Worm (Caenorhabditis elegans) whole organism, L4 larva: ENCODE results near the gene C23H5.11.
"Not testable (repeated sequence)": the region's sequence is repeated elsewhere in the genome, so short reads cannot be mapped to it uniquely, and the experiment has no call there.

Source experiments
- Y48G9A.11 ChIP-seq: fragments of 200-800 bp; sonication (Bioruptor generic); IDR thresholded peaks from 2 replicates; pipeline ENCODE4 v1.3.6; 2022; ENCODE audit warnings: missing genetic modification reagents, missing genetic modification characterization, missing compliant biosample characterization
- aha-1 ChIP-seq: fragments of 150-350 bp; peaks from one replicate; lab custom pipeline; 2014; ENCODE audit warnings: missing biosample characterization, missing genetic modification characterization
- aly-2 ChIP-seq: sonication (generic microtip); optimal IDR thresholded peaks from 2 replicates; lab custom pipeline; 2018; ENCODE audit warnings: missing biosample characterization, missing genetic modification characterization
- ama-1 ChIP-seq: fragments of 150-350 bp; optimal IDR thresholded peaks from 2 replicates; lab custom pipeline; 2014; ENCODE audit warnings: inconsistent platforms, mixed read lengths
- ceh-44 ChIP-seq: fragments of 200-800 bp; sonication (Bioruptor generic); IDR thresholded peaks from 2 replicates; pipeline ENCODE4 v1.3.6; 2022; ENCODE audit warnings: missing genetic modification reagents, missing genetic modification characterization, missing compliant biosample characterization
- ceh-82 ChIP-seq: sonication (generic microtip); optimal IDR thresholded peaks from 2 replicates; lab custom pipeline; 2017; ENCODE audit warnings: missing biosample characterization, missing genetic modification characterization
- ces-1 ChIP-seq: fragments of 150-350 bp; sonication (generic microtip); optimal IDR thresholded peaks from 4 replicates; lab custom pipeline; 2014; ENCODE audit warnings: missing biosample characterization, missing genetic modification reagents, missing genetic modification characterization
- ctbp-1 ChIP-seq: fragments of 200-800 bp; sonication (Bioruptor generic); IDR thresholded peaks from 2 replicates; pipeline ENCODE4 v1.3.6; 2022; ENCODE audit warnings: missing genetic modification reagents, missing genetic modification characterization, missing compliant biosample characterization
- daf-8 ChIP-seq: fragments of 200-800 bp; sonication (Bioruptor generic); IDR thresholded peaks from 2 replicates; pipeline ENCODE4 v1.3.6; 2022; ENCODE audit warnings: missing genetic modification characterization, missing compliant biosample characterization
- dmd-6 ChIP-seq: fragments of 200-800 bp; sonication (Bioruptor generic); IDR thresholded peaks from 2 replicates; pipeline ENCODE4 v1.3.6; 2022; ENCODE audit warnings: missing genetic modification reagents, missing genetic modification characterization, missing compliant biosample characterization
- dve-1 ChIP-seq: sonication (generic microtip); optimal IDR thresholded peaks from 2 replicates; lab custom pipeline; 2017; ENCODE audit warnings: antibody characterized with exemption, mild to moderate bottlenecking, missing genetic modification characterization, missing compliant biosample characterization; ENCODE audit not compliant: insufficient read depth
- egl-27 ChIP-seq: sonication (generic microtip); optimal IDR thresholded peaks from 3 replicates; lab custom pipeline; 2017; ENCODE audit warnings: missing biosample characterization, missing genetic modification reagents, missing genetic modification characterization
- fkh-10 ChIP-seq: fragments of 150-350 bp; optimal IDR thresholded peaks from 2 replicates; lab custom pipeline; 2014; ENCODE audit warnings: missing biosample characterization, missing genetic modification reagents, missing genetic modification characterization
- hlh-30 ChIP-seq: sonication (generic microtip); optimal IDR thresholded peaks from 2 replicates; lab custom pipeline; 2017; ENCODE audit warnings: antibody characterized with exemption, mild to moderate bottlenecking, missing genetic modification characterization, missing compliant biosample characterization; ENCODE audit not compliant: insufficient read depth
- hmg-1.1 ChIP-seq: fragments of 200-800 bp; sonication (Bioruptor generic); IDR thresholded peaks from 2 replicates; pipeline ENCODE4 v1.3.6; 2022; ENCODE audit warnings: missing genetic modification reagents, missing genetic modification characterization, missing compliant biosample characterization
- jun-1 ChIP-seq: fragments of 150-350 bp; optimal IDR thresholded peaks from 2 replicates; lab custom pipeline; 2014; ENCODE audit warnings: missing biosample characterization, missing genetic modification reagents, missing genetic modification characterization
- lin-15B ChIP-seq: fragments of 150-350 bp; sonication (generic microtip); optimal IDR thresholded peaks from 3 replicates; lab custom pipeline; 2014; ENCODE audit warnings: missing biosample characterization, missing genetic modification characterization
- lin-29 ChIP-seq: fragments of 200-800 bp; sonication (Bioruptor generic); IDR thresholded peaks from 2 replicates; pipeline ENCODE4 v1.3.6; 2022; ENCODE audit warnings: missing genetic modification reagents, missing genetic modification characterization, missing compliant biosample characterization
- lsy-2 ChIP-seq, 2 experiments: fragments of 150-350 bp in 1 of 2; sonication (generic microtip) in 1 of 2; optimal IDR thresholded peaks; 2 replicates each; lab custom pipeline; 2014 to 2017; ENCODE audit warnings: missing biosample characterization in 2 of 2, missing genetic modification characterization in 2 of 2
- madf-5 ChIP-seq, 2 experiments: fragments of 200-800 bp; sonication (Bioruptor generic); IDR thresholded peaks; 2 replicates each; pipeline ENCODE4 v1.3.6; 2022; ENCODE audit warnings: missing compliant biosample characterization in 2 of 2, missing genetic modification characterization in 2 of 2
- madf-9 ChIP-seq: fragments of 200-800 bp; sonication (Bioruptor generic); conservative IDR thresholded peaks from 2 replicates; pipeline ENCODE4 v1.3.6; 2022; ENCODE audit warnings: missing genetic modification reagents, missing genetic modification characterization, missing compliant biosample characterization
- mdl-1 ChIP-seq, 2 experiments: fragments of 150-350 bp in 1 of 2; sonication (generic microtip) in 1 of 2; optimal IDR thresholded peaks; 2 replicates each; lab custom pipeline; 2014 to 2017; ENCODE audit warnings: missing biosample characterization in 2 of 2, missing genetic modification characterization in 2 of 2
- mdt-29 ChIP-seq: fragments of 200-800 bp; sonication (Bioruptor generic); IDR thresholded peaks from 2 replicates; pipeline ENCODE4 v1.3.6; 2022; ENCODE audit warnings: missing genetic modification reagents, missing genetic modification characterization, missing compliant biosample characterization
- mes-2 ChIP-seq: sonication (generic microtip); optimal IDR thresholded peaks from 2 replicates; lab custom pipeline; 2016; ENCODE audit warnings: missing genotype, mild to moderate bottlenecking, missing genetic modification characterization, missing compliant biosample characterization; ENCODE audit not compliant: poor library complexity, severe bottlenecking
- nhr-10 ChIP-seq: fragments of 150-350 bp; optimal IDR thresholded peaks from 2 replicates; lab custom pipeline; 2014; ENCODE audit warnings: missing biosample characterization, missing genetic modification characterization
- nhr-102 ChIP-seq: sonication (generic microtip); optimal IDR thresholded peaks from 2 replicates; lab custom pipeline; 2016; ENCODE audit warnings: mild to moderate bottlenecking, missing genetic modification characterization, moderate library complexity, missing compliant biosample characterization
- nhr-111 ChIP-seq: fragments of 200-800 bp; sonication (Bioruptor generic); optimal IDR thresholded peaks from 2 replicates; lab custom pipeline; 2018; ENCODE audit warnings: mild to moderate bottlenecking, missing genetic modification characterization, missing compliant biosample characterization
- nhr-237 ChIP-seq: sonication (generic microtip); optimal IDR thresholded peaks from 2 replicates; lab custom pipeline; 2017; ENCODE audit warnings: missing biosample characterization, missing genetic modification characterization
- nhr-25 ChIP-seq: sonication (generic microtip); optimal IDR thresholded peaks from 2 replicates; lab custom pipeline; 2017; ENCODE audit warnings: missing genetic modification characterization, mild to moderate bottlenecking, missing compliant biosample characterization, antibody characterized with exemption, moderate library complexity, borderline replicate concordance; ENCODE audit not compliant: insufficient read depth
- nhr-28 ChIP-seq: fragments of 150-350 bp; optimal IDR thresholded peaks from 2 replicates; lab custom pipeline; 2014; ENCODE audit warnings: missing biosample characterization, missing genetic modification characterization
- nhr-6 ChIP-seq: fragments of 150-350 bp; optimal IDR thresholded peaks from 2 replicates; lab custom pipeline; 2014; ENCODE audit warnings: missing biosample characterization, missing genetic modification characterization
- php-3 ChIP-seq: fragments of 200-800 bp; sonication (Bioruptor generic); IDR thresholded peaks from 2 replicates; pipeline ENCODE4 v1.3.6; 2022; ENCODE audit warnings: missing genetic modification reagents, missing genetic modification characterization, missing compliant biosample characterization
- rbr-2 ChIP-seq: sonication (generic microtip); optimal IDR thresholded peaks from 2 replicates; lab custom pipeline; 2016; ENCODE audit warnings: missing genotype, missing genetic modification characterization, missing compliant biosample characterization
- set-16 ChIP-seq: fragments of 200-800 bp; sonication (Bioruptor generic); IDR thresholded peaks from 2 replicates; pipeline ENCODE4 v1.3.6; 2022; ENCODE audit warnings: missing genetic modification reagents, missing genetic modification characterization, missing compliant biosample characterization
- skn-1 ChIP-seq: fragments of 150-350 bp; optimal IDR thresholded peaks from 2 replicates; lab custom pipeline; 2014; ENCODE audit warnings: missing biosample characterization, missing genetic modification characterization
- snpc-1.2 ChIP-seq: fragments of 200-800 bp; sonication (Bioruptor generic); IDR thresholded peaks from 2 replicates; pipeline ENCODE4 v1.3.6; 2022; ENCODE audit warnings: missing genetic modification reagents, missing genetic modification characterization, missing compliant biosample characterization
- vab-7 ChIP-seq: fragments of 200-800 bp; sonication (Bioruptor generic); IDR thresholded peaks from 2 replicates; pipeline ENCODE4 v1.3.6; 2022; ENCODE audit warnings: missing genetic modification reagents, missing genetic modification characterization, missing compliant biosample characterization
- zag-1 ChIP-seq: fragments of 150-350 bp; optimal IDR thresholded peaks from 2 replicates; lab custom pipeline; 2014; ENCODE audit warnings: missing biosample characterization, missing genetic modification characterization
- zfp-2 ChIP-seq: sonication (generic microtip); optimal IDR thresholded peaks from 2 replicates; lab custom pipeline; 2016; ENCODE audit warnings: mild to moderate bottlenecking, missing genetic modification characterization, missing compliant biosample characterization

C23H5.11 gene

DNA sequence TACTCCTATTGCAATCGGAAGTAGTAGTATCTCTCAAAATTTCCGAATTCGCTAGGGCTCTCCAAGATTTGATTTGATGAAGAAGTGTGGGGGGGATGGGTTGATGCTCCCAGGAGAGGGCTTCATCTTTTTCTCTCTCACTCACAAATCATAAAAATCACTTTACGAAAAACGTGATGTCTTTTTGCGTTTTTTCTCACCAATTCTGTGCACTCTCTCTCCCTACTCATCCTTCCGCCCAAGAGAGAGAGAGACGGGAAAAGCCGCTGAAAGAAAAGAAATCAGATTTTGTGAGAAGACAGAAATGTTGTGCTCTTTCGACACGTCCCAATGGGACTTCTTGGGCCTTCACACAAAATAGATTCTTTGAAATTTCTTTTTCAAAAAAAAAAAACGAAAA, 46.1 kb downstream of the C23H5.11 start (continued):
- TF ChIP-seq egl-27 (tag; lab: Kevin White, UChicago) = no peak
- TF ChIP-seq set-16 (GFP tag; lab: Robert Waterston, UW) = no peak
- TF ChIP-seq mes-2 = no peak
- TF ChIP-seq zfp-2 = no peak
- no peak for TF ChIP-seq nhr-25 (tag; lab: Kevin White, UChicago)
- peak; percentile 8 for TF ChIP-seq hlh-30
- TF ChIP-seq vab-7 (GFP tag; lab: Robert Waterston, UW) = no peak

DNA sequence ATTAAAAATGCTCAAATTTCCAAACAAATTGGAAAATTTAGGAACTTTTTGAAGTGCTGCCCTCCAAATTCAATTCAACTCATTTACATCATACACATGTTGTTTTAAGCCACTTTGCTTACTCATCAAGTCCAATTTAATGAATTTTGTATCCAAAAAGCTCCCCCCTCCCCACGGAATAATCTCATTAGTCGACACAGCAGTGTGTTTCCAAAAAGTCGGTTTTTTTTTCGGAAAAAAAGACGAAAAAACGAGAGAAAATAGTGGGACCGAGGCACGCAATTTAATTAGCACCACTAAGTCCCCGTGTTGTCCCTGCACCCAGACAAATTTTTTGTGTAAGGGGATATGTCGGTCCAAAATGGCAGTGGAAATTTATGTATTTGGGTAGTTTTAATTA, 47.3 kb downstream of the C23H5.11 start:
- TF ChIP-seq ceh-82 (tag; lab: Kevin White, UChicago) = no peak
- no peak for TF ChIP-seq nhr-10
- TF ChIP-seq snpc-1.2 (GFP tag; lab: Robert Waterston, UW) = no peak
- TF ChIP-seq aha-1 (tag; lab: Kevin White, UChicago) = peak; percentile 1
- TF ChIP-seq lin-29 (GFP tag; lab: Robert Waterston, UW) = no peak
- no peak for TF ChIP-seq ceh-44 (GFP tag; lab: Robert Waterston, UW)
- TF ChIP-seq fkh-10 (GFP tag; lab: Kevin White, UChicago) = no peak
- no peak for TF ChIP-seq jun-1 (tag; lab: Kevin White, UChicago)
- no peak for TF ChIP-seq zag-1 (tag; lab: Kevin White, UChicago)
- peak; percentile 86 for TF ChIP-seq ces-1
- TF ChIP-seq skn-1 (tag; lab: Kevin White, UChicago) = no peak
- TF ChIP-seq Y48G9A.11 (GFP tag; lab: Robert Waterston, UW) = no peak
- peak in 1 of 2 experiments; percentile 12 for TF ChIP-seq lsy-2 (tag; optimal IDR thresholded peaks at IDR 0.05; lab: Kevin White, UChicago)
- TF ChIP-seq dmd-6 (GFP tag; lab: Robert Waterston, UW) = no peak
- 0 out of 2 replicates have a peak, but pooled peaks have one; percentile 9 for TF ChIP-seq hmg-1.1 (GFP tag; lab: Robert Waterston, UW)
- TF ChIP-seq aly-2 (tag; lab: Kevin White, UChicago) = no peak
- TF ChIP-seq nhr-237 (tag; lab: Kevin White, UChicago) = no peak
- no peak for TF ChIP-seq dve-1 (tag; lab: Kevin White, UChicago)
- TF ChIP-seq nhr-102 (tag; lab: Kevin White, UChicago) = no peak
- no peak for TF ChIP-seq madf-9 (GFP tag; lab: Robert Waterston, UW)
- TF ChIP-seq nhr-6 (tag; lab: Kevin White, UChicago) = no peak
- no peak for TF ChIP-seq madf-5 (GFP tag; IDR thresholded peaks at IDR 0.05; lab: Robert Waterston, UW)
- no peak for TF ChIP-seq mdl-1 (tag; optimal IDR thresholded peaks at IDR 0.05; lab: Kevin White, UChicago)
- TF ChIP-seq nhr-111 (GFP tag; lab: Kevin White, UChicago) = no peak
- TF ChIP-seq nhr-28 = no peak
- no peak for TF ChIP-seq mdt-29 (GFP tag; lab: Robert Waterston, UW)
- 0 out of 2 replicates have a peak, but pooled peaks have one; percentile 30 for TF ChIP-seq ctbp-1 (GFP tag; lab: Robert Waterston, UW)
- TF ChIP-seq lin-15B = no peak
- TF ChIP-seq daf-8 (GFP tag; lab: Robert Waterston, UW) = no peak
- no peak for TF ChIP-seq ama-1 (lab: Kevin White, UChicago)
- TF ChIP-seq mes-2 = no peak
- peak; percentile 20 for TF ChIP-seq rbr-2

DNA sequence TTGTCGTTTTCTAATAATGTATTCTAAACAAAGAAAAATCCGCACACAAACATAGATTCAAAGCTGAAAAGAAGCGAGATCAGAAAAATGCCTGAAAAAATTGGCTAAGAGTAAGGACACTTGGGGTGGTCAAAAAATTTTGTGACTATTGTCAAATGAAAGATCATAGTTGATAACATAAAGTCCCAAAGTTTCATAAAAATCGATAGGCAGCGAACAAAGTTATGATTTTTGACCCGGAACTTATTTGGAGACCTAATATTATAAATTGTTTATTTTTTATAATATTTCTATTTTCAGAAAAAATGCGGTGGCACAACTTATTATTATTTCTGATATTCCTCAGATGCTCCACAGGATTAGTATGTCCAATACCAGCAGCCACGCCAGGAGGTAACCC, 48.5 kb downstream of the C23H5.11 start, which contains the start of gene R05C11.4:
Gene R05C11.4, plus strand, starts transcription at position 301 of the 400 bp plus-strand sequence.
- not testable (repeated sequence) for TF ChIP-seq zag-1 (tag; lab: Kevin White, UChicago); nhr-237 (tag; lab: Kevin White, UChicago); php-3 (GFP tag; lab: Robert Waterston, UW)
- TF ChIP-seq, all 104 proteins: peak for 0; not testable (repeated sequence) for 104
